Worm (Caenorhabditis elegans) whole organism, early embryonic: ENCODE measurements around the gene fbxa-3.

Experiments
- B0310.2 ChIP-seq: sonication (generic microtip); optimal IDR thresholded peaks from 2 replicates; lab custom pipeline; 2016; ENCODE audit warnings: mild to moderate bottlenecking, missing genetic modification characterization, missing compliant biosample characterization
- aly-1 ChIP-seq: sonication (generic microtip); optimal IDR thresholded peaks from 2 replicates; lab custom pipeline; 2016; ENCODE audit warnings: missing genetic modification characterization, missing compliant biosample characterization
- ama-1 ChIP-seq: fragments of 150-350 bp; optimal IDR thresholded peaks from 2 replicates; lab custom pipeline; 2014
- ceh-13 ChIP-seq: fragments of 200-800 bp; sonication (Bioruptor generic); optimal IDR thresholded peaks from 2 replicates; lab custom pipeline; 2018; ENCODE audit warnings: mild to moderate bottlenecking, missing genetic modification characterization, missing compliant biosample characterization
- ets-7 ChIP-seq: sonication (generic microtip); optimal IDR thresholded peaks from 2 replicates; lab custom pipeline; 2016; ENCODE audit warnings: missing genotype, missing genetic modification characterization, missing compliant biosample characterization
- flt-1 ChIP-seq: fragments of 200-800 bp; sonication (Bioruptor generic); IDR thresholded peaks from 2 replicates; pipeline ENCODE4 v1.3.6; 2022; ENCODE audit warnings: missing genetic modification characterization, missing compliant biosample characterization
- hmbx-1 ChIP-seq: sonication (generic microtip); optimal IDR thresholded peaks from 2 replicates; lab custom pipeline; 2016; ENCODE audit warnings: mild to moderate bottlenecking, missing genetic modification characterization, missing compliant biosample characterization
- hnd-1 ChIP-seq: sonication (generic microtip); optimal IDR thresholded peaks from 2 replicates; lab custom pipeline; 2016; ENCODE audit warnings: missing genetic modification characterization, missing compliant biosample characterization
- pes-1 ChIP-seq: fragments of 200-800 bp; sonication (Bioruptor generic); IDR thresholded peaks from 2 replicates; pipeline ENCODE4 v1.3.6; 2022; ENCODE audit warnings: missing genetic modification reagents, missing genetic modification characterization, missing compliant biosample characterization
- scrt-1 ChIP-seq: fragments of 200-800 bp; sonication (Bioruptor generic); IDR thresholded peaks from 2 replicates; pipeline ENCODE4 v1.3.6; 2022; ENCODE audit warnings: missing genetic modification characterization, missing compliant biosample characterization
- sea-1 ChIP-seq: fragments of 200-800 bp; sonication (Bioruptor generic); conservative IDR thresholded peaks from 2 replicates; pipeline ENCODE4 v1.3.6; 2022; ENCODE audit warnings: missing genetic modification characterization, missing compliant biosample characterization
- tra-4 ChIP-seq: sonication (generic microtip); optimal IDR thresholded peaks from 2 replicates; lab custom pipeline; 2017; ENCODE audit warnings: missing genetic modification characterization, missing compliant biosample characterization

DNA sequence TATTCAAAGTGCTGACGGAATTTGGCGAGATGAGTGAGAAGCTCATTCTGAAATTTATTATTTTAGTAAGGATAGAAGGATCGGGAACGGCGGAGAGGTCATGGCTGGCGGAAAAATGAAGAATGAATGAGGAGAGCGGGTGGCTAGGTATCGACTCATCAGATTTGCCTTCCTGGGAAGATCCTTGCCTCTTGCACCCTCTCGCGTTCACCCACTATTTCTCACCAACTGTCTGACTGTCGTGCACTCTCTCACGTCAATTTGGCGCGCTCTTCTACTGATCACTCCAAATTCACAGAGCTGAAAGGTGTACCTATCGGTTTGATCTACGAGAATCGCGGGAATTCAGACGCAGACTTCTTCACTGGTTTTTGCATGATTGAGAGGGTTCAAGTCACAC lies 27.4 kb upstream of the fbxa-3 start, which contains the start of gene fbxb-97:
- no peak for TF ChIP-seq B0310.2 (tag; lab: Kevin White, UChicago)
- TF ChIP-seq aly-1 (tag; lab: Kevin White, UChicago), result no peak
- TF ChIP-seq ama-1 (lab: Kevin White, UChicago), result no peak
- TF ChIP-seq flt-1 (GFP tag; lab: Robert Waterston, UW), result no peak
- no peak for TF ChIP-seq tra-4 (tag; lab: Kevin White, UChicago)
- no peak for TF ChIP-seq sea-1 (GFP tag; lab: Robert Waterston, UW)
- TF ChIP-seq hmbx-1 (tag; lab: Kevin White, UChicago), result no peak
- no peak for TF ChIP-seq pes-1 (GFP tag; lab: Robert Waterston, UW)
- no peak for TF ChIP-seq ets-7 (tag; lab: Kevin White, UChicago)
- no peak for TF ChIP-seq scrt-1 (GFP tag; lab: Robert Waterston, UW)
- no peak for TF ChIP-seq hnd-1 (tag; lab: Kevin White, UChicago)
- no peak for TF ChIP-seq ceh-13 (GFP tag; lab: Kevin White, UChicago)
